Worm (Caenorhabditis elegans) whole organism, L4 larva: ENCODE results near the gene H35B03.1.

Experiments used
- lin-13 ChIP-seq: fragments of 150-350 bp; optimal IDR thresholded peaks from 2 replicates; lab custom pipeline; 2014; ENCODE audit warnings: missing biosample characterization, missing genetic modification reagents, missing genetic modification characterization
- lin-29 ChIP-seq: fragments of 200-800 bp; sonication (Bioruptor generic); IDR thresholded peaks from 2 replicates; pipeline ENCODE4 v1.3.6; 2022; ENCODE audit warnings: missing genetic modification reagents, missing genetic modification characterization, missing compliant biosample characterization

DNA sequence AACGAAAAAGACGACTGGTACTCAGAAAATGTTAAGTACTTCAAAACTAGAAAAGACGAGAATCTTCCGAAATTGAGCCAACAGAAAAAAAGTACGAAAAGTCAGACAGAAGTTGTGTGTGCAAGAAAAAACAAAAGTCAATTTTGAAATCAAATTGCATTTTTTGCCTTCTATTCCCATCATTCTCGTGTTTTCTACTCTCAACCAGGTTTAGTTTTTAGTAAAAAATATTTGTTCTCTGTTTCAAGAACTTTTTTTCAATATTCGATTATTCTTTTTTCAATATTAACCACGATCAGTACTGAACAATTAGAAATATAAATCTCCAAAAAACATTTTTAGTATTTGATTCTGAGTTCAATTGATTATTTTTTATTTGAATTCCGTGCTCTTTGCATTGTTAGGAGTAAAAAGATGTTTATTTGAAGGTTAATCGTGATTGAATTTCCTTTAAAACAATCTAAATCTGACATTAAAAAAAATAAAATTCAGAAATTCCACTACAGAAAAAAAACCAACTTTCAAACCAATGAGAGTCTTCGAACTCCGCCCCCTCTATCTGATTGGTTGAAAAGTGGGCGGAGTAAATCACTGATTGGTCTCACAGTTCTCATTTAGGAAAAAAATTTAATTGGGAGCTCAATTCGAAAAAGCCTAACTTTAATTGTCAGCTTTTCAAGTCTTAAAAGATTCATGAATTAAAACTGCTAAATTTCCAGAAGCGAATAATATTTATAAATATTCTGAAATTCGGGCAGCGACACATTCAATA is 9.9 kb upstream of the H35B03.1 start:
- TF ChIP-seq lin-13 (GFP tag; lab: Kevin White, UChicago) (no peak), lin-29 (GFP tag; lab: Robert Waterston, UW) (no peak)
